Fruit fly (Drosophila melanogaster) whole organism, embryonic: ENCODE results near the gene Wdr62.
A peak's percentile ranks its signal among the peaks of the same experiment; 100 is the strongest.

ENCODE experiments used
- CG10267 ChIP-seq: fragments of 200-800 bp; sonication (Bioruptor generic); optimal IDR thresholded peaks from 2 replicates; lab custom pipeline; 2018; ENCODE audit warnings: missing biosample characterization, mild to moderate bottlenecking, missing genetic modification characterization, moderate library complexity
- CG11398 ChIP-seq: fragments of 200-800 bp; sonication (Bioruptor generic); optimal IDR thresholded peaks from 2 replicates; lab custom pipeline; 2016; ENCODE audit warnings: missing biosample characterization, missing genetic modification characterization
- CG12155 ChIP-seq: fragments of 200-800 bp; sonication (Bioruptor generic); optimal IDR thresholded peaks from 3 replicates; lab custom pipeline; 2016; ENCODE audit warnings: missing biosample characterization, missing genetic modification characterization
- CG12219 ChIP-seq: fragments of 200-800 bp; sonication (Bioruptor generic); optimal IDR thresholded peaks from 3 replicates; lab custom pipeline; 2018; ENCODE audit warnings: missing biosample characterization, mild to moderate bottlenecking, missing genetic modification characterization
- CG13287 ChIP-seq: fragments of 200-800 bp; sonication (Bioruptor generic); IDR thresholded peaks from 2 replicates; pipeline ENCODE4 v1.3.6; 2022; ENCODE audit warnings: missing biosample characterization, missing genetic modification characterization; ENCODE audit not compliant: partially characterized antibody
- CG13296 ChIP-seq: fragments of 200-800 bp; sonication (Bioruptor generic); optimal IDR thresholded peaks from 3 replicates; lab custom pipeline; 2018; ENCODE audit warnings: missing biosample characterization, mild to moderate bottlenecking, missing genetic modification characterization
- CG13624 ChIP-seq: fragments of 200-800 bp; sonication (Bioruptor generic); optimal IDR thresholded peaks from 2 replicates; lab custom pipeline; 2016; ENCODE audit warnings: missing biosample characterization, missing genetic modification characterization
- CG15514 ChIP-seq: fragments of 200-800 bp; sonication (Bioruptor generic); optimal IDR thresholded peaks from 3 replicates; lab custom pipeline; 2017; ENCODE audit warnings: missing biosample characterization, missing genetic modification characterization, mild to moderate bottlenecking, moderate library complexity, missing genetic modification reagents
- CG16863 ChIP-seq: fragments of 200-800 bp; sonication (Bioruptor generic); optimal IDR thresholded peaks from 3 replicates; lab custom pipeline; 2016; ENCODE audit warnings: missing biosample characterization, missing genetic modification characterization
- CG2116 ChIP-seq: fragments of 200-800 bp; sonication (Bioruptor generic); optimal IDR thresholded peaks from 3 replicates; lab custom pipeline; 2018; ENCODE audit warnings: missing biosample characterization, mild to moderate bottlenecking, missing genetic modification characterization
- CG2129 ChIP-seq: fragments of 200-800 bp; sonication (Bioruptor generic); IDR thresholded peaks from 2 replicates; pipeline ENCODE4 v1.3.6; 2022; ENCODE audit warnings: missing biosample characterization, missing genetic modification characterization; ENCODE audit not compliant: partially characterized antibody
- CG30020 ChIP-seq: fragments of 200-800 bp; optimal IDR thresholded peaks from 2 replicates; lab custom pipeline; 2019; ENCODE audit warnings: missing biosample characterization, mild to moderate bottlenecking, missing genetic modification characterization, moderate library complexity
- CG4360 ChIP-seq: fragments of 200-800 bp; sonication (Bioruptor generic); IDR thresholded peaks from 2 replicates; pipeline ENCODE4 v1.3.6; 2022; ENCODE audit warnings: missing biosample characterization, missing genetic modification characterization
- CG4730 ChIP-seq: fragments of 200-800 bp; sonication (Bioruptor generic); IDR thresholded peaks from 2 replicates; pipeline ENCODE4 v1.3.6; 2022; ENCODE audit warnings: missing biosample characterization, missing genetic modification characterization
- CG6791 ChIP-seq: fragments of 200-800 bp; sonication (Bioruptor generic); IDR thresholded peaks from 3 replicates; pipeline ENCODE4 v1.3.6; 2022; ENCODE audit warnings: missing biosample characterization, missing genetic modification characterization; ENCODE audit not compliant: partially characterized antibody
- CG6854 ChIP-seq: fragments of 200-800 bp; sonication (Bioruptor generic); optimal IDR thresholded peaks from 3 replicates; lab custom pipeline; 2017; ENCODE audit warnings: missing biosample characterization, mild to moderate bottlenecking, missing genetic modification characterization
- CG7839 ChIP-seq: fragments of 200-800 bp; sonication (Bioruptor generic); optimal IDR thresholded peaks from 3 replicates; lab custom pipeline; 2018; ENCODE audit warnings: missing biosample characterization, mild to moderate bottlenecking, missing genetic modification characterization, moderate library complexity
- CG7963 ChIP-seq: fragments of 200-800 bp; sonication (Bioruptor generic); IDR thresholded peaks from 3 replicates; pipeline ENCODE4 v1.3.6; 2022; ENCODE audit warnings: missing biosample characterization, missing genetic modification characterization; ENCODE audit not compliant: partially characterized antibody
- CG8924 ChIP-seq: fragments of 200-800 bp; optimal IDR thresholded peaks from 3 replicates; lab custom pipeline; 2019; ENCODE audit warnings: missing biosample characterization, mild to moderate bottlenecking, missing genetic modification characterization, moderate library complexity
- CHES-1-like ChIP-seq: fragments of 200-800 bp; sonication (Bioruptor generic); optimal IDR thresholded peaks from 2 replicates; lab custom pipeline; 2016; ENCODE audit warnings: missing biosample characterization, missing genetic modification characterization
- D19A ChIP-seq: fragments of 200-800 bp; optimal IDR thresholded peaks from 3 replicates; lab custom pipeline; 2019; ENCODE audit warnings: missing biosample characterization, mild to moderate bottlenecking, missing genetic modification characterization, moderate library complexity
- Dll ChIP-seq: fragments of 200-800 bp; sonication (Bioruptor generic); IDR thresholded peaks from 4 replicates; pipeline ENCODE4 v1.3.6; 2022; ENCODE audit warnings: missing biosample characterization, missing genetic modification characterization; ENCODE audit not compliant: partially characterized antibody
- Doc3 ChIP-seq: fragments of 200-800 bp; sonication (Bioruptor generic); IDR thresholded peaks from 3 replicates; pipeline ENCODE4 v1.3.6; 2022; ENCODE audit warnings: missing biosample characterization, missing genetic modification characterization; ENCODE audit not compliant: partially characterized antibody
- Dp ChIP-seq: fragments of 200-800 bp; sonication (Bioruptor generic); optimal IDR thresholded peaks from 2 replicates; lab custom pipeline; 2018; ENCODE audit warnings: missing biosample characterization, mild to moderate bottlenecking, missing genetic modification characterization, moderate library complexity
- H15 ChIP-seq: fragments of 200-800 bp; sonication (Bioruptor generic); IDR thresholded peaks from 3 replicates; pipeline ENCODE4 v1.3.6; 2022; ENCODE audit warnings: missing biosample characterization, missing genetic modification characterization
- HLH4C ChIP-seq: fragments of 200-800 bp; sonication (Bioruptor generic); IDR thresholded peaks from 3 replicates; pipeline ENCODE4 v1.3.6; 2022; ENCODE audit warnings: missing biosample characterization, missing genetic modification characterization; ENCODE audit not compliant: partially characterized antibody
- HmgZ ChIP-seq: fragments of 200-800 bp; sonication (Bioruptor generic); optimal IDR thresholded peaks from 2 replicates; lab custom pipeline; 2018; ENCODE audit warnings: missing biosample characterization, mild to moderate bottlenecking, missing genetic modification characterization
- NC2β ChIP-seq: fragments of 200-800 bp; sonication (Bioruptor generic); optimal IDR thresholded peaks from 2 replicates; lab custom pipeline; 2016; ENCODE audit warnings: missing biosample characterization, missing genetic modification characterization
- Ravus ChIP-seq: fragments of 200-800 bp; sonication (Bioruptor generic); IDR thresholded peaks from 2 replicates; pipeline ENCODE4 v1.3.6; 2022; ENCODE audit warnings: missing biosample characterization, missing genetic modification characterization
- Scr ChIP-seq: fragments of 200-800 bp; sonication (Bioruptor generic); IDR thresholded peaks from 2 replicates; pipeline ENCODE4 v1.3.6; 2022; ENCODE audit warnings: missing biosample characterization, missing genetic modification characterization; ENCODE audit not compliant: partially characterized antibody
- Sox102F ChIP-seq: fragments of 200-800 bp; sonication (Bioruptor generic); optimal IDR thresholded peaks from 2 replicates; lab custom pipeline; 2018; ENCODE audit warnings: missing biosample characterization, mild to moderate bottlenecking, missing genetic modification characterization, moderate library complexity
- Sry-δ ChIP-seq: fragments of 200-800 bp; sonication (Bioruptor generic); optimal IDR thresholded peaks from 2 replicates; lab custom pipeline; 2016; ENCODE audit warnings: missing biosample characterization, missing genetic modification characterization
- Ssrp ChIP-seq: fragments of 200-800 bp; sonication (Bioruptor generic); optimal IDR thresholded peaks from 2 replicates; lab custom pipeline; 2018; ENCODE audit warnings: missing biosample characterization, mild to moderate bottlenecking, missing genetic modification characterization, moderate library complexity
- Usf ChIP-seq: fragments of 200-800 bp; sonication (Bioruptor generic); optimal IDR thresholded peaks from 2 replicates; lab custom pipeline; 2017; ENCODE audit warnings: missing genotype, missing biosample characterization, missing genetic modification characterization
- YL-1 ChIP-seq: fragments of 200-800 bp; sonication (Bioruptor generic); optimal IDR thresholded peaks from 3 replicates; lab custom pipeline; 2017; ENCODE audit warnings: missing biosample characterization, mild to moderate bottlenecking, missing genetic modification characterization
- ac ChIP-seq: fragments of 200-800 bp; sonication (Bioruptor generic); optimal IDR thresholded peaks from 3 replicates; lab custom pipeline; 2017; ENCODE audit warnings: missing biosample characterization, mild to moderate bottlenecking, missing genetic modification characterization
- bbx ChIP-seq: fragments of 200-800 bp; sonication (Bioruptor generic); IDR thresholded peaks from 2 replicates; pipeline ENCODE4 v1.3.6; 2022; ENCODE audit warnings: missing biosample characterization, missing genetic modification characterization; ENCODE audit not compliant: partially characterized antibody
- caup ChIP-seq: fragments of 200-800 bp; sonication (Bioruptor generic); optimal IDR thresholded peaks from 3 replicates; lab custom pipeline; 2017; ENCODE audit warnings: missing biosample characterization, mild to moderate bottlenecking, missing genetic modification characterization, moderate library complexity; ENCODE audit not compliant: severe bottlenecking
- ftz-f1 ChIP-seq: fragments of 200-800 bp; sonication (Bioruptor generic); optimal IDR thresholded peaks from 2 replicates; lab custom pipeline; 2016; ENCODE audit warnings: missing biosample characterization, missing genetic modification characterization
- gfzf ChIP-seq: fragments of 200-800 bp; sonication (Bioruptor generic); optimal IDR thresholded peaks from 2 replicates; lab custom pipeline; 2016; ENCODE audit warnings: missing biosample characterization, mild to moderate bottlenecking, missing genetic modification characterization, moderate library complexity
- grau ChIP-seq: fragments of 200-800 bp; optimal IDR thresholded peaks from 3 replicates; lab custom pipeline; 2019; ENCODE audit warnings: missing biosample characterization, mild to moderate bottlenecking, missing genetic modification characterization, moderate library complexity
- hbn ChIP-seq: fragments of 200-800 bp; sonication (Bioruptor generic); IDR thresholded peaks from 2 replicates; pipeline ENCODE4 v1.3.6; 2022; ENCODE audit warnings: missing biosample characterization, missing genetic modification characterization; ENCODE audit not compliant: partially characterized antibody
- jigr1 ChIP-seq: fragments of 200-800 bp; sonication (Bioruptor generic); IDR thresholded peaks from 3 replicates; pipeline ENCODE4 v1.3.6; 2022; ENCODE audit warnings: missing biosample characterization, missing genetic modification characterization
- nerfin-2 ChIP-seq: fragments of 200-800 bp; sonication (Bioruptor generic); IDR thresholded peaks from 2 replicates; pipeline ENCODE4 v1.3.6; 2022; ENCODE audit warnings: missing biosample characterization, missing genetic modification characterization; ENCODE audit not compliant: partially characterized antibody
- pzg ChIP-seq: fragments of 200-800 bp; sonication (Bioruptor generic); optimal IDR thresholded peaks from 3 replicates; lab custom pipeline; 2018; ENCODE audit warnings: missing biosample characterization, mild to moderate bottlenecking, missing genetic modification characterization, moderate library complexity
- repo ChIP-seq: fragments of 200-800 bp; sonication (Bioruptor generic); optimal IDR thresholded peaks from 2 replicates; lab custom pipeline; 2016; ENCODE audit warnings: missing biosample characterization, missing genetic modification characterization
- sens ChIP-seq: fragments of 200-800 bp; sonication (Bioruptor generic); peaks from one replicate; lab custom pipeline; 2016; ENCODE audit warnings: missing biosample characterization, missing genetic modification characterization
- vnd ChIP-seq: fragments of 200-800 bp; sonication (Bioruptor generic); IDR thresholded peaks from 3 replicates; pipeline ENCODE4 v1.3.6; 2022; ENCODE audit warnings: missing biosample characterization, missing genetic modification characterization; ENCODE audit not compliant: partially characterized antibody
- vvl ChIP-seq: fragments of 200-800 bp; sonication (Bioruptor generic); IDR thresholded peaks from 2 replicates; pipeline ENCODE4 v1.3.6; 2022; ENCODE audit warnings: missing biosample characterization, missing genetic modification characterization
- yki ChIP-seq: fragments of >200 bp; optimal IDR thresholded peaks from 3 replicates; lab custom pipeline; 2018

The Wdr62 gene

DNA sequence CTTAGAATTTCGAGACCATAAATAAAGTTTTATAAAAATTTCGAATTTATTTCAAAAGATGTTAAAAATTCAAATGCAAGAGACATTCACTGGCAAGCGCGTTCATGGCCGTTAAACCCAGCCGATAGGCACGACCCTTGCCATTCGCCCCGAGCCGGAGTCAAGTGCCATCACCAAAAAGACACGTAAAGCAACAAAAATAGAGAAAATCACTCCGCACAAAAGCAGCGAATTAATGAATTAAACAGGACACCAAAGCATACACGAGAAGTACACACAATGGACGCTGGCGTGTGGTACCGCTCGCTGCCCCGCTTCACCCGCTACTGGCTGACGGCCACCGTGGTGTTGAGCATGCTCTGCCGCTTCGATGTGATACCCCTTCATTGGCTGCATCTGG is 89.5 kb downstream of the Wdr62 start, which contains the start of gene Der-1 (continued):
- TF ChIP-seq CG13287 (GFP tag; lab: Robert Waterston, UW) (peak; percentile 95), jigr1 (no peak), hbn (GFP tag; lab: Robert Waterston, UW) (peak; percentile 93), CG8924 (tag; lab: Kevin White, UChicago) (peak; percentile 35), sens (GFP tag; lab: Kevin White, UChicago) (peak; percentile 77), CG12219 (no peak), vnd (peak; percentile 86), Sry-δ (GFP tag; lab: Kevin White, UChicago) (peak; percentile 95), caup (GFP tag; lab: Kevin White, UChicago) (no peak), CG7839 (no peak), bbx (GFP tag; lab: Robert Waterston, UW) (peak; percentile 94), grau (no peak), pzg (GFP tag; lab: Kevin White, UChicago) (peak; percentile 80), Sox102F (GFP tag; lab: Kevin White, UChicago) (no peak), yki (lab: Kevin White, UChicago) (peak; percentile 38), CG13296 (GFP tag; lab: Kevin White, UChicago) (no peak), CG2129 (GFP tag; lab: Robert Waterston, UW) (peak; percentile 64), YL-1 (GFP tag; lab: Kevin White, UChicago) (peak; percentile 82), CG2116 (GFP tag; lab: Kevin White, UChicago) (peak; percentile 9), nerfin-2 (GFP tag; lab: Robert Waterston, UW) (peak; percentile 78), HLH4C (GFP tag; lab: Robert Waterston, UW) (peak; percentile 79), CHES-1-like (GFP tag; lab: Kevin White, UChicago) (peak; percentile 32), gfzf (GFP tag; lab: Kevin White, UChicago) (peak; percentile 14), CG4730 (GFP tag; lab: Robert Waterston, UW) (no peak), D19A (tag; lab: Kevin White, UChicago) (no peak), H15 (GFP tag; lab: Robert Waterston, UW) (no peak), Ravus (no peak), CG6854 (no peak), CG13624 (GFP tag; lab: Kevin White, UChicago) (peak; percentile 23), CG10267 (tag; lab: Kevin White, UChicago) (peak; percentile 20), CG6791 (GFP tag; lab: Robert Waterston, UW) (peak; percentile 90), Dll (GFP tag; lab: Robert Waterston, UW) (peak; percentile 92), Doc3 (GFP tag; lab: Robert Waterston, UW) (peak; percentile 88), Scr (GFP tag; lab: Robert Waterston, UW) (peak; percentile 91), CG12155 (GFP tag; lab: Kevin White, UChicago) (peak; percentile 15), NC2β (GFP tag; lab: Kevin White, UChicago) (peak; percentile 34), vvl (GFP tag; lab: Robert Waterston, UW) (peak; percentile 73; the same call in 1 of the 2 replicates), Usf (GFP tag; lab: Kevin White, UChicago) (no peak), CG7963 (GFP tag; lab: Robert Waterston, UW) (peak; percentile 80), HmgZ (tag; lab: Kevin White, UChicago) (no peak), Dp (GFP tag; lab: Kevin White, UChicago) (peak; percentile 70), CG16863 (no peak), repo (GFP tag; lab: Kevin White, UChicago) (no peak), CG15514 (GFP tag; lab: Kevin White, UChicago) (peak; percentile 43), ftz-f1 (GFP tag; lab: Kevin White, UChicago) (peak; percentile 100), Ssrp (tag; lab: Kevin White, UChicago) (no peak), CG30020 (tag; lab: Kevin White, UChicago) (no peak), CG11398 (GFP tag; lab: Kevin White, UChicago) (no peak), ac (no peak), CG4360 (GFP tag; lab: Robert Waterston, UW) (peak; percentile 66)
